Worm (Caenorhabditis elegans): ENCODE data around the gene R13A1.5.

The R13A1.5 gene

DNA sequence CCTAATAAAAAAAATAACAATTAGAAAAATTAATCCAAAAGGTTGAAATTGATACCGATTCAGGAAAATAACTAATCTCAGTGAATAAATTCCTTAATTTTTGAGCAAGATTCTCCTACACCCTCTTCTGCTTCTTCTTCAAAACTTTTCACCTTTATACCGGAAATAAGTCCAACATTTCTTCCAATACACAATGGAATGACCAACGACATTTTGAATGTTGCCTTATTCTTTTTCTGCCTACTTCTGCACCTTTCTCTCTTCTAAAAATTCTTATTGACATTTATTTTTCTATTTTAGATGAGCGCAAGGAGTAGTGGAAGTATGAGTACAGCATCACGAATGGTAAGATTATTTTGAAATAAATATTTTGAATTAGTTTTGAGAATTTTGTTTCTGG is 5.2 kb upstream of the R13A1.5 start, which contains the start of gene unc-8:
TSS of gene unc-8 (plus strand) at position 301 of the 400 bp plus-strand sequence.
- no peak for TF ChIP-seq unc-39 (tag; optimal IDR thresholded peaks at IDR 0.05)

DNA sequence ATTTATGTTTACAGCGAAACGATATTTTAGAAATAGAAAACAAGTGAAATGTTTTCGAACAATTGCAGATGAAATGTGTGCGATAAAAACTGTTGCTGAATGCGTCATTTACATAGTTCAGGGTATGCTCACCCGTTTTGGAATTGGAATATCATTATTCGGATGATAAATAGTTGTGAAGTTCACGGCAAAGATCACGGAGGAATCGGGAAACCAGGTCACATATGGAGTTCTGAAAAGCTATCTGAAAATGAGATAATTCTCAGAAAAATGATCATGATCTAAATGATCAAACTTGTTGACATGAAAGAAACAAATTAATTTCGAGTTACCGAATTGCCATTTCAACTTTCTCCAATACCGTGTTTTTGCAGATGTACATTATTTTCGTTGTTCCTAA is 4.1 kb upstream of the R13A1.5 start, which contains the start of gene best-16:
TSS of gene best-16 (minus strand) at position 101 of the 400 bp plus-strand sequence.
- TF ChIP-seq egl-27 (tag; optimal IDR thresholded peaks at IDR 0.05) (no peak), snpc-4 (tag; optimal IDR thresholded peaks at IDR 0.05) (no peak), lsy-2 (tag; optimal IDR thresholded peaks at IDR 0.05) (no peak), unc-39 (tag; optimal IDR thresholded peaks at IDR 0.05) (no peak), nhr-6 (tag; optimal IDR thresholded peaks at IDR 0.05) (no peak), skn-1 (tag; optimal IDR thresholded peaks at IDR 0.05) (no peak), blmp-1 (tag; optimal IDR thresholded peaks at IDR 0.05; ENCODE audit: insufficient read depth) (no peak), crh-2 (tag; optimal IDR thresholded peaks at IDR 0.05) (no peak), ztf-11 (tag; optimal IDR thresholded peaks at IDR 0.05) (no peak), nhr-237 (tag; optimal IDR thresholded peaks at IDR 0.05) (no peak), ceh-16 (tag; optimal IDR thresholded peaks at IDR 0.05) (no peak), nhr-77 (tag; optimal IDR thresholded peaks at IDR 0.05) (no peak), gmeb-1 (tag; optimal IDR thresholded peaks at IDR 0.05) (no peak), mbf-1 (tag; optimal IDR thresholded peaks at IDR 0.05) (no peak), ztf-4 (tag; optimal IDR thresholded peaks at IDR 0.05) (no peak), Y55F3AM.14 (GFP tag; optimal IDR thresholded peaks at IDR 0.05) (no peak), sma-3 (GFP tag; optimal IDR thresholded peaks at IDR 0.05) (no peak), sem-4 (tag; optimal IDR thresholded peaks at IDR 0.05) (no peak), lin-11 (tag; optimal IDR thresholded peaks at IDR 0.05) (no peak)

DNA sequence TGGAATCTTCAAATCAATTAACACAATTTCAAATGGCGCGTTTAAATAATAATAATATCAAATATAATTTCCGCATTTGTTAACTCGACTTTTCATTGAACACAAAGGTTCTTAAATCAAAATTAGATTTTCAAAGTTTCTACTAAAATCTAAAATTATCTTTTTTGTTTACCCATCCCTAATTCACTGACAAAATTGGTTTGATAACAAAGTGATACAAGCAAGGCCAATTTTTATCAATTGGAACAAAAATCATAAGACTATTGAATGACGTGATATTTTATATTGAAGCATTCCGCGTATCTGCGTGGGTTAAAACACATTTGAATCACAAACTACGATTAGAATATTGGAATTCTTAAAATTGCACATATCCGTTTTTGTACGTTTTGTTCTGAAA is 1.2 kb downstream of the R13A1.5 start:
- TF ChIP-seq fos-1 (tag; optimal IDR thresholded peaks at IDR 0.05) (peak; percentile 78), sma-9 (GFP tag; optimal IDR thresholded peaks at IDR 0.05) (peak; percentile 83), sma-9 (tag; optimal IDR thresholded peaks at IDR 0.05) (no peak), crh-2 (tag; optimal IDR thresholded peaks at IDR 0.05) (peak; percentile 47), lin-11 (tag; optimal IDR thresholded peaks at IDR 0.05) (no peak), sma-3 (GFP tag; optimal IDR thresholded peaks at IDR 0.05) (peak; percentile 38), nhr-12 (tag; optimal IDR thresholded peaks at IDR 0.05) (no peak), nhr-21 (tag; optimal IDR thresholded peaks at IDR 0.05) (peak; percentile 0), gmeb-1 (tag; optimal IDR thresholded peaks at IDR 0.05) (peak; percentile 51), elt-1 (tag; optimal IDR thresholded peaks at IDR 0.05) (no peak)

DNA sequence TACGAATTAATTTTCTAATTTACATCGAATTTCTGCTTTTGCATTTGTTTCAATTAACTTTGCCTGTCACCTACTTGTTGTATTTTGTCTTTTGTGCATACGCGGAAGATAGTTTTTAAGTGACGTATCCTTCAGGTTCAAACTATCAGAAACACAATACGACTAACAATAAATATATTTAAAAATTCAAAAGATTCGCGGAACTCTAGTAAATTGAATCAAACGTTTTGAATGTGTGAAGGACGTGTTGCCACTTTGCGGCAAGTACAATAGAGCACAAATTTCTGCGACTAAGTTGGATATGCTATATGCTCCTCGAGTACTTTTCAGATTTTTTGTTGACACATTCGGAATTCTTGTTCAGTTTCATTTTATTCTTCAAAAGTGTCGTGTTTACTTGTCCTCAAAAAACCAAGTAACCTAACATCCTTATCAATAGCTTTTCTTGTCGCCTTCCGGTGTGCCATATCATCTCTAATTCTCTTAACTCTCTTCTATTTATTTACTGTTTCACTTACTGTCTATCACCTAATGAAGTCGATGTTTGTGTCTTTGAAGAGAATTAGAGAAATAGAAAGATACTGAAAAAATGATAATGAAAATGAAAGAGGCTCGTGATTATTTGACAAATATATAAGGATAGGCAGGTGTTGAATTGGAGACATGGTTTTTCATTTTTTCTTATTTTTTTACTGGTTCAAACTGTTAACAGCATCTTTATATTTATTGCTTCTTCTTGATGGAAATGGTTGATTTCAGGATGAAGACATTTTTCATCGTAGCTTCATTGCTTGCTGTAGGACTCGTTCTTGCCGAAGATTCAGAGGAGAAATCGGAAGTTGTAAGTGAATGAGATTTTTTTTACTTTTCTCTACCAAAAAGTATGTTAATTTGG is 2.9 kb downstream of the R13A1.5 start, which contains the start of gene srlf-7:
TSS of gene srlf-7 (plus strand) at position 760 of the 895 bp plus-strand sequence.
- TF ChIP-seq sma-3 (GFP tag; optimal IDR thresholded peaks at IDR 0.05) (peak; percentile 78), F13H6.1 (tag; optimal IDR thresholded peaks at IDR 0.05) (peak; percentile 43), dmd-4 (tag; optimal IDR thresholded peaks at IDR 0.05) (no peak), ztf-1 (GFP tag; conservative IDR thresholded peaks at IDR 0.05) (no peak), aly-2 (tag; optimal IDR thresholded peaks at IDR 0.05) (no peak), ztf-4 (tag; optimal IDR thresholded peaks at IDR 0.05) (no peak), mab-5 (tag; optimal IDR thresholded peaks at IDR 0.05) (no peak), nhr-129 (tag; optimal IDR thresholded peaks at IDR 0.05) (peak; percentile 27), nhr-25 (tag; optimal IDR thresholded peaks at IDR 0.05) (peak; percentile 70), lin-13 (GFP tag; optimal IDR thresholded peaks at IDR 0.05) (no peak), sma-9 (GFP tag; optimal IDR thresholded peaks at IDR 0.05) (peak; percentile 82), sma-9 (tag; optimal IDR thresholded peaks at IDR 0.05) (no peak), snpc-4 (tag; optimal IDR thresholded peaks at IDR 0.05) (no peak), blmp-1 (tag; optimal IDR thresholded peaks at IDR 0.05; ENCODE audit: insufficient read depth) (peak; percentile 77), nhr-77 (tag; optimal IDR thresholded peaks at IDR 0.05) (no peak), fos-1 (tag; optimal IDR thresholded peaks at IDR 0.05) (peak; percentile 98), peb-1 (tag; optimal IDR thresholded peaks at IDR 0.05) (no peak), nhr-21 (tag; optimal IDR thresholded peaks at IDR 0.05) (peak; percentile 41), unc-55 (GFP tag; optimal IDR thresholded peaks at IDR 0.05) (no peak), lsy-2 (tag; optimal IDR thresholded peaks at IDR 0.05) (no peak), skn-1 (tag; optimal IDR thresholded peaks at IDR 0.05) (no peak), nhr-11 (tag; optimal IDR thresholded peaks at IDR 0.05) (no peak), mdl-1 (tag; optimal IDR thresholded peaks at IDR 0.05) (peak in 1 of 2 experiments; percentile 11), nhr-10 (tag; optimal IDR thresholded peaks at IDR 0.05) (no peak), egl-27 (tag; optimal IDR thresholded peaks at IDR 0.05) (peak; percentile 77), ztf-11 (tag; optimal IDR thresholded peaks at IDR 0.05) (no peak), C34F6.9 (tag; optimal IDR thresholded peaks at IDR 0.05) (peak; percentile 21), unc-62 (GFP tag; optimal IDR thresholded peaks at IDR 0.05) (no peak), crh-2 (tag; optimal IDR thresholded peaks at IDR 0.05) (peak; percentile 76), gmeb-1 (tag; optimal IDR thresholded peaks at IDR 0.05) (peak; percentile 75)

Measured in whole organism, L2 larva.